Worm (Caenorhabditis elegans): ENCODE measurements around the gene gcc-1.

Gene gcc-1

DNA sequence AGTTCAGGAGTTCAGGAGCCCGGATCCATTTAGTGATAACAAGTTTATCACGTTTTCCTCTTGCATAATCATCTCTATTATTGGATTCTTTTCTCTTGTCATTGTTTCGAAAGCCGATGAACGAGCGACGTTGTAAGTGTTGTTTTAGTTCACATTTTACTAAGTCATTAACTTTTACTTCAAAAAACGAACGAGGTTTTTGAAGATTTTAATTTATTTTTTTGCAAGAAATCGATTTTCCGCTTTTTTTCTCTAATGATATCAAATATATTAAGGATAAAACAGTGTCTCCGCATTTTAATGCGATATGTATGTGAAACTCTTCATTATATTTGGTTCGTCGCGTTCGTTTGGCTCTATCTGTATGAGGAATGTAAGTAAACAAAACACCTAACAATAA is 45.0 kb downstream of the gcc-1 start, which contains the start of gene F28B4.1:
F28B4.1 (plus strand) TSS at position 301 of the 400 bp plus-strand sequence.
- TF ChIP-seq cog-1 (tag; optimal IDR thresholded peaks at IDR 0.05): no peak
- TF ChIP-seq ref-1 (GFP tag; conservative IDR thresholded peaks at IDR 0.05): no peak
- no peak for TF ChIP-seq flt-1 (GFP tag; IDR thresholded peaks at IDR 0.05)
- no peak for TF ChIP-seq med-1 (GFP tag; optimal IDR thresholded peaks at IDR 0.05; ENCODE audit: insufficient read depth)
- no peak for TF ChIP-seq klf-2 (GFP tag; conservative IDR thresholded peaks at IDR 0.05)
- TF ChIP-seq T22C8.4 (GFP tag; IDR thresholded peaks at IDR 0.05): no peak
- no peak for TF ChIP-seq ztf-23 (GFP tag; IDR thresholded peaks at IDR 0.05)

DNA sequence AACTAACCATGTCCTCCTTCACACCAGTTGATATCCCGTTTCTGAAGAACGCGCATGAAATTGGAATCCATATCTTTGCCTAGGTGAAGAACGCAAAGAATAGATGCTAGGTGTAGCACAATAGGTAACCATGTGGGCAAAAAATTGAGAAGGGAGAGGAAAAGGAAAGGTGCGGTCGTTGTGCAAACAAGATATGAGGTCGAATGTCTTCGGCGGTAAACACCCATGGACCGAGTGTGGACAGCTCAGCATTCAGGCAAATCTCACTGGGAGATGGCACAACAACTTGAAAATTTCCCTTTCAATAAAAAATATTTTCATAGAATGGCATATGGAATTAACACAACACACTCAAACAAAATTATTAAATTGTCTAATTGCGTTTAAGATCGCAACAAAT is 49.8 kb downstream of the gcc-1 start, which contains the start of gene F28B4.4:
F28B4.4 (minus strand) TSS at position 101 of the 400 bp plus-strand sequence.
- TF ChIP-seq ref-1 (GFP tag; conservative IDR thresholded peaks at IDR 0.05) (no peak), tab-1 (GFP tag; IDR thresholded peaks at IDR 0.05) (no peak), flt-1 (GFP tag; IDR thresholded peaks at IDR 0.05) (no peak), klf-2 (GFP tag; conservative IDR thresholded peaks at IDR 0.05) (no peak), T22C8.4 (GFP tag; IDR thresholded peaks at IDR 0.05) (no peak), ztf-23 (GFP tag; IDR thresholded peaks at IDR 0.05) (no peak), cog-1 (tag; optimal IDR thresholded peaks at IDR 0.05) (no peak), ztf-29 (GFP tag; IDR thresholded peaks at IDR 0.05) (no peak), med-1 (GFP tag; optimal IDR thresholded peaks at IDR 0.05; ENCODE audit: insufficient read depth) (no peak)

All from whole organism, midembryonic.